Fruit fly (Drosophila melanogaster) whole organism, wandering third instar larva: ENCODE measurements around the gene CG17738.

Experiments used
- Abd-B ChIP-seq: fragments of >200 bp; optimal IDR thresholded peaks from 2 replicates; lab custom pipeline; 2017; ENCODE audit warnings: missing biosample characterization, missing genetic modification characterization
- CG32264 ChIP-seq: fragments of 200-800 bp; sonication (Bioruptor generic); optimal IDR thresholded peaks from 2 replicates; lab custom pipeline; 2016; ENCODE audit warnings: missing biosample characterization, missing genetic modification characterization
- CG9705 ChIP-seq: fragments of 200-800 bp; sonication (Bioruptor generic); optimal IDR thresholded peaks from 2 replicates; lab custom pipeline; 2018; ENCODE audit warnings: missing biosample characterization, mild to moderate bottlenecking, missing genetic modification characterization
- CrebA ChIP-seq: fragments of 200-800 bp; sonication (Bioruptor generic); optimal IDR thresholded peaks from 2 replicates; lab custom pipeline; 2016; ENCODE audit warnings: missing biosample characterization, mild to moderate bottlenecking, missing genetic modification characterization, borderline replicate concordance
- Dfd ChIP-seq: fragments of >200 bp; optimal IDR thresholded peaks from 2 replicates; lab custom pipeline; 2017; ENCODE audit warnings: missing biosample characterization, missing genetic modification characterization
- Dif ChIP-seq: fragments of 200-275, 200-300 bp; sonication (Bioruptor generic); optimal IDR thresholded peaks from 2 replicates; lab custom pipeline; 2018; ENCODE audit warnings: missing biosample characterization, missing genetic modification characterization; ENCODE audit not compliant: partially characterized antibody
- GATAd ChIP-seq: sonication (Bioruptor generic); optimal IDR thresholded peaks from 2 replicates; lab custom pipeline; 2016; ENCODE audit warnings: missing biosample characterization, missing genetic modification characterization
- HLH106 ChIP-seq: fragments of 200-800 bp; optimal IDR thresholded peaks from 3 replicates; lab custom pipeline; 2019; ENCODE audit warnings: missing biosample characterization, mild to moderate bottlenecking, missing genetic modification characterization, moderate library complexity
- Hnf4 ChIP-seq: fragments of 200-800 bp; sonication (Bioruptor generic); optimal IDR thresholded peaks from 2 replicates; lab custom pipeline; 2016; ENCODE audit warnings: missing biosample characterization, mild to moderate bottlenecking, missing genetic modification characterization
- Hr78 ChIP-seq: fragments of >200 bp; optimal IDR thresholded peaks from 2 replicates; lab custom pipeline; 2017; ENCODE audit warnings: missing biosample characterization, missing genetic modification characterization
- Hr83 ChIP-seq: fragments of 200-300 bp; sonication (Bioruptor generic); optimal IDR thresholded peaks from 2 replicates; lab custom pipeline; 2016; ENCODE audit warnings: missing biosample characterization, mild to moderate bottlenecking, missing genetic modification characterization, moderate library complexity; ENCODE audit not compliant: poor library complexity, severe bottlenecking
- Jra ChIP-seq: sonication (Bioruptor generic); optimal IDR thresholded peaks from 2 replicates; lab custom pipeline; 2016; ENCODE audit warnings: missing biosample characterization, missing genetic modification characterization
- Mio ChIP-seq: sonication (Bioruptor generic); optimal IDR thresholded peaks from 2 replicates; lab custom pipeline; 2016; ENCODE audit warnings: missing biosample characterization, missing genetic modification characterization
- Myc ChIP-seq: fragments of >200 bp; optimal IDR thresholded peaks from 2 replicates; lab custom pipeline; 2017
- N ChIP-seq: fragments of >200 bp; optimal IDR thresholded peaks from 2 replicates; lab custom pipeline; 2018; ENCODE audit warnings: missing biosample characterization, missing external identifiers, missing genetic modification characterization
- OdsH ChIP-seq: fragments of 200-800 bp; sonication (Bioruptor generic); optimal IDR thresholded peaks from 2 replicates; lab custom pipeline; 2016; ENCODE audit warnings: missing biosample characterization, mild to moderate bottlenecking, missing genetic modification characterization
- Rel ChIP-seq, 2 experiments: fragments of 200-800 bp; sonication (Bioruptor generic) in 1 of 2; optimal IDR thresholded peaks; 2 replicates in 1 of 2; 3 replicates in 1 of 2; lab custom pipeline; 2016 to 2019; ENCODE audit warnings: mild to moderate bottlenecking in 2 of 2, missing biosample characterization in 2 of 2, missing genetic modification characterization in 2 of 2, moderate library complexity in 1 of 2
- Sp1 ChIP-seq: fragments of 200-800 bp; sonication (Bioruptor generic); optimal IDR thresholded peaks from 3 replicates; lab custom pipeline; 2019; ENCODE audit warnings: missing biosample characterization, mild to moderate bottlenecking, missing genetic modification characterization, moderate library complexity
- Vsx2 ChIP-seq: fragments of 200-300, 225-300 bp; sonication (Bioruptor generic); optimal IDR thresholded peaks from 2 replicates; lab custom pipeline; 2018; ENCODE audit warnings: missing biosample characterization, missing genetic modification characterization; ENCODE audit not compliant: partially characterized antibody
- br ChIP-seq: fragments of 200-800 bp; sonication (Bioruptor generic); optimal IDR thresholded peaks from 2 replicates; lab custom pipeline; 2016; ENCODE audit warnings: missing biosample characterization, missing genetic modification characterization
- brk ChIP-seq: fragments of 200-800 bp; sonication (Bioruptor generic); optimal IDR thresholded peaks from 2 replicates; lab custom pipeline; 2016; ENCODE audit warnings: missing biosample characterization, mild to moderate bottlenecking, missing genetic modification characterization
- dl ChIP-seq, 2 experiments: fragments of 175-275, 200-275 bp in 1 of 2; fragments of 200-275 bp in 1 of 2; sonication (Bioruptor generic); optimal IDR thresholded peaks; lab custom pipeline; 2018; ENCODE audit warnings: mild to moderate bottlenecking in 2 of 2, missing biosample characterization in 2 of 2, missing genetic modification characterization in 2 of 2, moderate library complexity in 2 of 2; ENCODE audit not compliant: partially characterized antibody in 2 of 2, insufficient read depth in 1 of 2
- dmrt93B ChIP-seq: fragments of 200-800 bp; sonication (Bioruptor generic); optimal IDR thresholded peaks from 2 replicates; lab custom pipeline; 2018; ENCODE audit warnings: missing biosample characterization, mild to moderate bottlenecking, missing genetic modification characterization
- dsf ChIP-seq: sonication (Bioruptor generic); optimal IDR thresholded peaks from 2 replicates; lab custom pipeline; 2016; ENCODE audit warnings: missing biosample characterization, missing genetic modification characterization, borderline replicate concordance
- ey ChIP-seq: fragments of 200-800 bp; sonication (Bioruptor generic); optimal IDR thresholded peaks from 2 replicates; lab custom pipeline; 2016; ENCODE audit warnings: missing biosample characterization, missing genetic modification characterization
- foxo ChIP-seq, 2 experiments: fragments of 200-800 bp; sonication (Bioruptor generic); optimal IDR thresholded peaks; 2 replicates in 1 of 2; 3 replicates in 1 of 2; lab custom pipeline; 2016 to 2017; ENCODE audit warnings: missing biosample characterization in 2 of 2, missing genetic modification characterization in 2 of 2
- fru ChIP-seq: fragments of 200-800 bp; sonication (Bioruptor generic); optimal IDR thresholded peaks from 3 replicates; lab custom pipeline; 2016; ENCODE audit warnings: missing biosample characterization, mild to moderate bottlenecking, missing genetic modification characterization
- h ChIP-seq: fragments of 200-800 bp; sonication (Bioruptor generic); optimal IDR thresholded peaks from 3 replicates; lab custom pipeline; 2016; ENCODE audit warnings: missing biosample characterization, mild to moderate bottlenecking, missing genetic modification characterization
- jim ChIP-seq: fragments of 175-275, 200-325 bp; sonication (Bioruptor generic); optimal IDR thresholded peaks from 2 replicates; lab custom pipeline; 2016; ENCODE audit warnings: missing biosample characterization, mild to moderate bottlenecking, missing genetic modification characterization
- lola ChIP-seq: fragments of >200 bp; optimal IDR thresholded peaks from 2 replicates; lab custom pipeline; 2017; ENCODE audit warnings: missing biosample characterization, missing genetic modification characterization
- pan ChIP-seq: fragments of >200 bp; optimal IDR thresholded peaks from 2 replicates; lab custom pipeline; 2017
- psq ChIP-seq: fragments of 200-800 bp; sonication (Bioruptor generic); optimal IDR thresholded peaks from 3 replicates; lab custom pipeline; 2017; ENCODE audit warnings: missing biosample characterization, mild to moderate bottlenecking, missing genetic modification characterization, moderate library complexity
- rgr ChIP-seq: fragments of 200-800 bp; sonication (Bioruptor generic); optimal IDR thresholded peaks from 3 replicates; lab custom pipeline; 2016; ENCODE audit warnings: missing biosample characterization, mild to moderate bottlenecking, missing genetic modification characterization
- sage ChIP-seq: fragments of 200-800 bp; sonication (Bioruptor generic); optimal IDR thresholded peaks from 2 replicates; lab custom pipeline; 2016; ENCODE audit warnings: missing biosample characterization, mild to moderate bottlenecking, missing genetic modification characterization
- sv ChIP-seq: fragments of 200-800 bp; sonication (Bioruptor generic); optimal IDR thresholded peaks from 3 replicates; lab custom pipeline; 2016; ENCODE audit warnings: missing biosample characterization, missing genetic modification characterization
- tai ChIP-seq: sonication (Bioruptor generic); optimal IDR thresholded peaks from 2 replicates; lab custom pipeline; 2016; ENCODE audit warnings: missing biosample characterization, missing genetic modification characterization
- usp ChIP-seq: fragments of >200 bp; optimal IDR thresholded peaks from 2 replicates; lab custom pipeline; 2017; ENCODE audit warnings: missing biosample characterization, missing genetic modification characterization
- woc ChIP-seq: sonication (Bioruptor generic); optimal IDR thresholded peaks from 2 replicates; lab custom pipeline; 2016; ENCODE audit warnings: missing biosample characterization, mild to moderate bottlenecking, missing genetic modification characterization

CG17738 gene

DNA sequence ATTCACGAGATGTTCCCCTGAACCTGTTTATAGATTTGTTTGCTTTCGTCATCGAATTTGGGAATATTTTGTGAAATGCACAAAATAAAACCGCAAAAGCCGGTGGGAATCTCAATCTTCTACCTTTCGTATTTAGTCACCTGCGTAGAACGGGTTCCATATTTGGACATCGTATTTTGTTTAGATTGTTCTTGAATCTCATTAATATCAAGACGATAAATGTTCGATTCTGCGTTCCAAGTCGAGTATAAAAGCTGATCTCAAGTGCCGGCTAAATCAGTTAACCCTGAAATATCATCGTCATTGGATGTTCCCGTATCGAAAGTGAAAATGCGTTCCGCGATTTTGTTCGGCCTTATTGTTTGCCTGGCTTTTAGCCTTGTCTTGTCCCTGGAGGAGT lies at the start of gene CG17738:
Gene CG17738 (plus strand): TSS at position 301 of the 400 bp plus-strand sequence.
- TF ChIP-seq dl (GFP tag; optimal IDR thresholded peaks at IDR 0.05; lab: Kevin White, UChicago; ENCODE audit: insufficient read depth in 1 of 2, partially characterized antibody in 2 of 2) (no peak), fru (no peak), Vsx2 (GFP tag; lab: Kevin White, UChicago) (no peak), CrebA (no peak), h (no peak), Hr78 (GFP tag; lab: Kevin White, UChicago) (no peak), Dfd (GFP tag; lab: Kevin White, UChicago) (no peak), ey (GFP tag; lab: Kevin White, UChicago) (no peak), rgr (GFP tag; lab: Kevin White, UChicago) (no peak), GATAd (GFP tag; lab: Kevin White, UChicago) (no peak), woc (GFP tag; lab: Kevin White, UChicago) (no peak), dsf (GFP tag; lab: Kevin White, UChicago) (no peak), Rel (GFP tag; optimal IDR thresholded peaks at IDR 0.05; lab: Kevin White, UChicago) (no peak), Rel (tag; optimal IDR thresholded peaks at IDR 0.05; lab: Kevin White, UChicago) (no peak), Mio (GFP tag; lab: Kevin White, UChicago) (no peak), foxo (GFP tag; optimal IDR thresholded peaks at IDR 0.05; lab: Kevin White, UChicago) (no peak), HLH106 (no peak), dmrt93B (GFP tag; lab: Kevin White, UChicago) (no peak), Myc (lab: Kevin White, UChicago) (no peak), Hr83 (GFP tag; lab: Kevin White, UChicago) (no peak), N (GFP tag; lab: Kevin White, UChicago) (no peak)

DNA sequence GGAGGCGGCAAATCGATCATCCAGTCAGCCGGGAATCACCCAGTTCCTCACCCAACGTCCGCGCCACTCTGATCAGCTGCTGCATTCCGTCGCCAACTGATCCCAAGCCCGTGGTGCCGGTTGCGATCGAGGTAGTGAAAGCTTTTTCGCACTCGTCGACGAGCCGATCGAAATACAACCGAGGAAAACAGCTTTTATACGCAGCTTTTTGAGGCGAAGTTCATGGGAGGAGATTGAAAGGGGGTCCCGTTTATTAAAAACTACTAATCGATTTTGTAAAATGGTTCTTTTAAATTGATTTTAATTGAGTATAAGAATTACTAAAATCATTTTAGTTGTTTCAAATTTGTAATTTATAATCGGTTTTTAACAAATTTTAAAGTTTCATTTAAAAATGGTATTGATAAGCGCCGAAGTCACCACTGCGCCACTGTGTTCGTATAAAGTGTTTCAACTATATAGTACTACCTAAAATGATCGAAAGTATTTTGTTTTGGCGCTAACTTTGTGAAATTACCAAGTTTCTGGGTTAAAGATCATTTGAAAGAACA lies 49.2 kb upstream of the CG17738 start, which contains the start of gene CG4860:
Gene CG4860 (minus strand): TSS at position 99 of the 551 bp plus-strand sequence.
- TF ChIP-seq usp (GFP tag; lab: Kevin White, UChicago) (no peak), fru (peak; percentile 91), HLH106 (peak; percentile 88), Hr83 (GFP tag; lab: Kevin White, UChicago) (peak; percentile 86), Vsx2 (GFP tag; lab: Kevin White, UChicago) (no peak), pan (lab: Kevin White, UChicago) (no peak), tai (no peak), N (GFP tag; lab: Kevin White, UChicago) (no peak), sage (peak; percentile 76), h (peak; percentile 93), Dfd (GFP tag; lab: Kevin White, UChicago) (no peak), foxo (GFP tag; optimal IDR thresholded peaks at IDR 0.05; lab: Kevin White, UChicago) (peak; percentile 42 to 96), sv (GFP tag; lab: Kevin White, UChicago) (peak; percentile 85), brk (peak; percentile 80), CrebA (peak; percentile 77), jim (peak; percentile 48), Myc (lab: Kevin White, UChicago) (no peak), Jra (peak; percentile 79), CG9705 (GFP tag; lab: Kevin White, UChicago) (peak; percentile 70), OdsH (peak; percentile 88), ey (GFP tag; lab: Kevin White, UChicago) (peak; percentile 89), dl (GFP tag; optimal IDR thresholded peaks at IDR 0.05; lab: Kevin White, UChicago; ENCODE audit: insufficient read depth in 1 of 2, partially characterized antibody in 2 of 2) (no peak), rgr (GFP tag; lab: Kevin White, UChicago) (peak; percentile 90), GATAd (GFP tag; lab: Kevin White, UChicago) (peak; percentile 64), dsf (GFP tag; lab: Kevin White, UChicago) (peak; percentile 73), Dif (GFP tag; lab: Kevin White, UChicago) (no peak), psq (GFP tag; lab: Kevin White, UChicago) (peak; percentile 75), Hnf4 (no peak), Mio (GFP tag; lab: Kevin White, UChicago) (peak; percentile 18), dmrt93B (GFP tag; lab: Kevin White, UChicago) (peak; percentile 58), lola (no peak), Sp1 (GFP tag; lab: Kevin White, UChicago) (peak; percentile 85), CG32264 (GFP tag; lab: Kevin White, UChicago) (peak; percentile 79), Abd-B (no peak), br (GFP tag; lab: Kevin White, UChicago) (peak; percentile 91), Hr78 (GFP tag; lab: Kevin White, UChicago) (no peak), Rel (GFP tag; optimal IDR thresholded peaks at IDR 0.05; lab: Kevin White, UChicago) (peak; percentile 35), Rel (tag; optimal IDR thresholded peaks at IDR 0.05; lab: Kevin White, UChicago) (peak; percentile 98), woc (GFP tag; lab: Kevin White, UChicago) (peak; percentile 73)
